Fruit fly (Drosophila melanogaster) whole organism, pupa: Measurements from ENCODE around the gene CG34384.

ENCODE experiments used
- CG4496 ChIP-seq: fragments of 200-800 bp; sonication (Bioruptor generic); IDR thresholded peaks from 3 replicates; pipeline ENCODE4 v1.3.6; 2022; ENCODE audit warnings: missing biosample characterization, missing genetic modification characterization
- D1 ChIP-seq: fragments of 200-800 bp; sonication (Bioruptor generic); optimal IDR thresholded peaks from 2 replicates; lab custom pipeline; 2018; ENCODE audit warnings: missing biosample characterization, mild to moderate bottlenecking, missing genetic modification characterization, moderate library complexity
- EcR ChIP-seq: fragments of 200-800 bp; sonication (Bioruptor generic); optimal IDR thresholded peaks from 3 replicates; lab custom pipeline; 2019; ENCODE audit warnings: missing biosample characterization, missing genetic modification characterization, mild to moderate bottlenecking, moderate library complexity, missing genetic modification reagents
- Pif1B ChIP-seq: fragments of 200-800 bp; sonication (Bioruptor generic); optimal IDR thresholded peaks from 3 replicates; lab custom pipeline; 2016; ENCODE audit warnings: missing biosample characterization, missing genetic modification characterization
- Snoo ChIP-seq: fragments of 200-800 bp; sonication (Bioruptor generic); optimal IDR thresholded peaks from 3 replicates; lab custom pipeline; 2017; ENCODE audit warnings: missing biosample characterization, mild to moderate bottlenecking, missing genetic modification characterization, inconsistent platforms
- fd96Ca ChIP-seq: fragments of 200-800 bp; sonication (Bioruptor generic); IDR thresholded peaks from 3 replicates; pipeline ENCODE4 v1.3.6; 2022; ENCODE audit warnings: missing biosample characterization, missing genetic modification characterization

- peak; percentile 77 for TF ChIP-seq EcR (GFP tag; lab: Kevin White, UChicago)
- TF ChIP-seq fd96Ca (GFP tag; lab: Robert Waterston, UW), result peak; percentile 69; the same call in 2 of the 3 replicates
- TF ChIP-seq D1 (tag; lab: Kevin White, UChicago), result no peak
- TF ChIP-seq CG4496 (GFP tag; lab: Robert Waterston, UW), result peak; percentile 90
- TF ChIP-seq Pif1B, result peak; percentile 53
- TF ChIP-seq Snoo (tag; lab: Kevin White, UChicago), result no peak
These were observed 20.3 kb upstream of the CG34384 start, which contains the start of gene CG2641 for dm6 chr3R:7793855-7794254.
